Worm (Caenorhabditis elegans) whole organism, L4 larva: ENCODE measurements around the gene dpf-7.

ENCODE experiments used
- F26F4.8 ChIP-seq: fragments of 200-800 bp; sonication (Bioruptor generic); conservative IDR thresholded peaks from 2 replicates; pipeline ENCODE4 v1.3.6; 2022; ENCODE audit warnings: missing genetic modification characterization, missing compliant biosample characterization
- T20F7.1 ChIP-seq: fragments of 200-800 bp; sonication (Bioruptor generic); optimal IDR thresholded peaks from 2 replicates; lab custom pipeline; 2018; ENCODE audit warnings: mild to moderate bottlenecking, missing genetic modification characterization, missing compliant biosample characterization
- Y5F2A.4 ChIP-seq: fragments of 200-800 bp; sonication (Bioruptor generic); optimal IDR thresholded peaks from 2 replicates; lab custom pipeline; 2018; ENCODE audit warnings: mild to moderate bottlenecking, missing genetic modification characterization, missing compliant biosample characterization
- aha-1 ChIP-seq: fragments of 150-350 bp; peaks from one replicate; lab custom pipeline; 2014; ENCODE audit warnings: missing biosample characterization, missing genetic modification characterization
- aly-2 ChIP-seq: sonication (generic microtip); optimal IDR thresholded peaks from 2 replicates; lab custom pipeline; 2018; ENCODE audit warnings: missing biosample characterization, missing genetic modification characterization
- attf-4 ChIP-seq: sonication (generic microtip); optimal IDR thresholded peaks from 3 replicates; lab custom pipeline; 2017; ENCODE audit warnings: missing biosample characterization, missing genetic modification characterization
- ceh-20 ChIP-seq: fragments of 200-800 bp; sonication (Bioruptor generic); IDR thresholded peaks from 2 replicates; pipeline ENCODE4 v1.3.6; 2022; ENCODE audit warnings: missing genetic modification reagents, missing genetic modification characterization, missing compliant biosample characterization
- ceh-32 ChIP-seq: sonication (generic microtip); optimal IDR thresholded peaks from 2 replicates; lab custom pipeline; 2016; ENCODE audit warnings: mild to moderate bottlenecking, missing genetic modification characterization, missing compliant biosample characterization; ENCODE audit not compliant: poor library complexity
- ceh-44 ChIP-seq: fragments of 200-800 bp; sonication (Bioruptor generic); IDR thresholded peaks from 2 replicates; pipeline ENCODE4 v1.3.6; 2022; ENCODE audit warnings: missing genetic modification reagents, missing genetic modification characterization, missing compliant biosample characterization
- ceh-82 ChIP-seq: sonication (generic microtip); optimal IDR thresholded peaks from 2 replicates; lab custom pipeline; 2017; ENCODE audit warnings: missing biosample characterization, missing genetic modification characterization
- ces-1 ChIP-seq: fragments of 150-350 bp; sonication (generic microtip); optimal IDR thresholded peaks from 4 replicates; lab custom pipeline; 2014; ENCODE audit warnings: missing biosample characterization, missing genetic modification reagents, missing genetic modification characterization
- cey-2 ChIP-seq: sonication (generic microtip); optimal IDR thresholded peaks from 3 replicates; lab custom pipeline; 2017; ENCODE audit warnings: missing genetic modification characterization, mild to moderate bottlenecking, missing compliant biosample characterization, antibody characterized with exemption, borderline replicate concordance; ENCODE audit not compliant: insufficient read depth
- ctbp-1 ChIP-seq: fragments of 200-800 bp; sonication (Bioruptor generic); IDR thresholded peaks from 2 replicates; pipeline ENCODE4 v1.3.6; 2022; ENCODE audit warnings: missing genetic modification reagents, missing genetic modification characterization, missing compliant biosample characterization
- dmd-9 ChIP-seq: fragments of 200-800 bp; sonication (Bioruptor generic); IDR thresholded peaks from 2 replicates; pipeline ENCODE4 v1.3.6; 2022; ENCODE audit warnings: missing genetic modification reagents, missing genetic modification characterization, missing compliant biosample characterization
- dpl-1 ChIP-seq: fragments of 150-350 bp; optimal IDR thresholded peaks from 2 replicates; lab custom pipeline; 2014; ENCODE audit warnings: missing biosample characterization, missing genetic modification reagents, missing genetic modification characterization
- duxl-1 ChIP-seq: sonication (generic microtip); optimal IDR thresholded peaks from 2 replicates; lab custom pipeline; 2016; ENCODE audit warnings: mild to moderate bottlenecking, missing genetic modification characterization, moderate library complexity, missing compliant biosample characterization; ENCODE audit not compliant: poor library complexity
- egl-27 ChIP-seq: sonication (generic microtip); optimal IDR thresholded peaks from 3 replicates; lab custom pipeline; 2017; ENCODE audit warnings: missing biosample characterization, missing genetic modification reagents, missing genetic modification characterization
- gei-8 ChIP-seq: fragments of 200-800 bp; sonication (Bioruptor generic); optimal IDR thresholded peaks from 2 replicates; lab custom pipeline; 2018; ENCODE audit warnings: mild to moderate bottlenecking, missing genetic modification characterization, missing compliant biosample characterization
- hif-1 ChIP-seq, 2 experiments: sonication (generic microtip); optimal IDR thresholded peaks; 2 replicates each; lab custom pipeline; 2016 to 2017; ENCODE audit warnings: missing compliant biosample characterization in 2 of 2, missing genetic modification characterization in 2 of 2, missing genetic modification reagents in 2 of 2, missing genotype in 2 of 2, mild to moderate bottlenecking in 1 of 2
- hlh-11 ChIP-seq: fragments of 200-800 bp; sonication (Bioruptor generic); optimal IDR thresholded peaks from 2 replicates; lab custom pipeline; 2018; ENCODE audit warnings: mild to moderate bottlenecking, missing genetic modification characterization, missing compliant biosample characterization
- lin-29 ChIP-seq: fragments of 200-800 bp; sonication (Bioruptor generic); IDR thresholded peaks from 2 replicates; pipeline ENCODE4 v1.3.6; 2022; ENCODE audit warnings: missing genetic modification reagents, missing genetic modification characterization, missing compliant biosample characterization
- lin-38 ChIP-seq: fragments of 200-800 bp; sonication (Bioruptor generic); IDR thresholded peaks from 2 replicates; pipeline ENCODE4 v1.3.6; 2022; ENCODE audit warnings: missing genetic modification reagents, missing genetic modification characterization, missing compliant biosample characterization
- lin-39 ChIP-seq: fragments of 150-350 bp; optimal IDR thresholded peaks from 2 replicates; lab custom pipeline; 2014; ENCODE audit warnings: missing biosample characterization, missing genetic modification reagents, missing genetic modification characterization
- mes-2 ChIP-seq: sonication (generic microtip); optimal IDR thresholded peaks from 2 replicates; lab custom pipeline; 2016; ENCODE audit warnings: missing genotype, mild to moderate bottlenecking, missing genetic modification characterization, missing compliant biosample characterization; ENCODE audit not compliant: poor library complexity, severe bottlenecking
- nhr-102 ChIP-seq: sonication (generic microtip); optimal IDR thresholded peaks from 2 replicates; lab custom pipeline; 2016; ENCODE audit warnings: mild to moderate bottlenecking, missing genetic modification characterization, moderate library complexity, missing compliant biosample characterization
- nhr-25 ChIP-seq: sonication (generic microtip); optimal IDR thresholded peaks from 2 replicates; lab custom pipeline; 2017; ENCODE audit warnings: missing genetic modification characterization, mild to moderate bottlenecking, missing compliant biosample characterization, antibody characterized with exemption, moderate library complexity, borderline replicate concordance; ENCODE audit not compliant: insufficient read depth
- nhr-28 ChIP-seq: fragments of 150-350 bp; optimal IDR thresholded peaks from 2 replicates; lab custom pipeline; 2014; ENCODE audit warnings: missing biosample characterization, missing genetic modification characterization
- nhr-41 ChIP-seq: fragments of 200-800 bp; sonication (Bioruptor generic); IDR thresholded peaks from 2 replicates; pipeline ENCODE4 v1.3.6; 2022; ENCODE audit warnings: missing genetic modification reagents, missing genetic modification characterization, missing compliant biosample characterization
- pha-4 ChIP-seq, 2 experiments: fragments of 150-350 bp in 1 of 2; fragments of 200-800 bp in 1 of 2; sonication (Bioruptor generic) in 1 of 2; IDR thresholded peaks in 1 of 2; optimal IDR thresholded peaks in 1 of 2; 2 replicates each; pipeline versions ENCODE4 v1.3.6 to Lab custom; 2014 to 2022; ENCODE audit warnings: missing genetic modification characterization in 2 of 2, missing genetic modification reagents in 2 of 2, missing biosample characterization in 1 of 2, missing compliant biosample characterization in 1 of 2
- sdz-12 ChIP-seq: fragments of 200-800 bp; sonication (Bioruptor generic); optimal IDR thresholded peaks from 2 replicates; lab custom pipeline; 2018; ENCODE audit warnings: mild to moderate bottlenecking, missing genetic modification characterization, missing compliant biosample characterization
- set-16 ChIP-seq: fragments of 200-800 bp; sonication (Bioruptor generic); IDR thresholded peaks from 2 replicates; pipeline ENCODE4 v1.3.6; 2022; ENCODE audit warnings: missing genetic modification reagents, missing genetic modification characterization, missing compliant biosample characterization
- snpc-1.2 ChIP-seq: fragments of 200-800 bp; sonication (Bioruptor generic); IDR thresholded peaks from 2 replicates; pipeline ENCODE4 v1.3.6; 2022; ENCODE audit warnings: missing genetic modification reagents, missing genetic modification characterization, missing compliant biosample characterization
- spr-1 ChIP-seq: sonication (generic microtip); optimal IDR thresholded peaks from 2 replicates; lab custom pipeline; 2016; ENCODE audit warnings: mild to moderate bottlenecking, missing genetic modification characterization, missing compliant biosample characterization
- tra-1 ChIP-seq: fragments of 200-800 bp; sonication (Bioruptor generic); IDR thresholded peaks from 2 replicates; pipeline ENCODE4 v1.3.6; 2022; ENCODE audit warnings: missing genetic modification reagents, missing genetic modification characterization, missing compliant biosample characterization
- unc-39 ChIP-seq: sonication (generic microtip); optimal IDR thresholded peaks from 2 replicates; lab custom pipeline; 2017; ENCODE audit warnings: missing biosample characterization, missing genetic modification characterization
- unc-62 ChIP-seq, 3 experiments: fragments of 150-350 bp in 1 of 3; sonication (generic microtip); optimal IDR thresholded peaks in 2 of 3; peaks in 1 of 3; 1 replicate in 1 of 3; 2 replicates in 2 of 3; lab custom pipeline; 2014 to 2017; ENCODE audit warnings: missing biosample characterization in 3 of 3, missing genetic modification characterization in 3 of 3, missing genetic modification reagents in 3 of 3, missing genotype in 1 of 3
- zag-1 ChIP-seq: fragments of 150-350 bp; optimal IDR thresholded peaks from 2 replicates; lab custom pipeline; 2014; ENCODE audit warnings: missing biosample characterization, missing genetic modification characterization

dpf-7 gene

DNA sequence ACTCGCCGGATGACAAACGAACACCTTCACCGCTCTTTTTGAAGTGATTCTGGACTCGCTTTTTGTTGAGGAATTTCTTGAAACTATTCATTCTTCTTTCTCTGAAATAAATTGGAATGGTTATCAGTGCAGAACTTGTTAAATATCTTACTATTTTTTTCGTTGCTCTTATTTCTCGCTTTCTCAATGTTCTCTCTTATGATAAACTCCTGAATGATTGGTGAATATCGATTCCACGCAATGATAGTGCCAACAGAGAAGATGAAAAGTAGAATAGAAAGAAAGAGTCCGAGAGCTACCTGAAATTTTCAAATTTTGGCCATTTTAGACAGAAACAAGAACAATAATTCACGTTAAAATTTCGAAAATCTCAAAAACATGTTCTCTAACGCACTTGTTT lies 7.0 kb upstream of the dpf-7 start, which contains the start of gene ubxn-6:
Gene ubxn-6 (minus strand): TSS at position 101 of the 400 bp plus-strand sequence.
- TF ChIP-seq T20F7.1 (GFP tag; lab: Kevin White, UChicago), result no peak
- no peak for TF ChIP-seq ctbp-1 (GFP tag; lab: Robert Waterston, UW)
- no peak for TF ChIP-seq gei-8 (GFP tag; lab: Kevin White, UChicago)
- TF ChIP-seq dpl-1 (GFP tag; lab: Kevin White, UChicago), result no peak
- TF ChIP-seq set-16, result no peak
- no peak for TF ChIP-seq cey-2 (tag; lab: Kevin White, UChicago)
- TF ChIP-seq aly-2 (tag; lab: Kevin White, UChicago), result no peak
- TF ChIP-seq lin-29 (GFP tag; lab: Robert Waterston, UW), result no peak
- TF ChIP-seq nhr-41 (GFP tag; lab: Robert Waterston, UW), result no peak
- TF ChIP-seq duxl-1 (tag; lab: Kevin White, UChicago), result no peak
- no peak for TF ChIP-seq egl-27 (tag; lab: Kevin White, UChicago)
- no peak for TF ChIP-seq snpc-1.2
- TF ChIP-seq unc-39, result no peak

DNA sequence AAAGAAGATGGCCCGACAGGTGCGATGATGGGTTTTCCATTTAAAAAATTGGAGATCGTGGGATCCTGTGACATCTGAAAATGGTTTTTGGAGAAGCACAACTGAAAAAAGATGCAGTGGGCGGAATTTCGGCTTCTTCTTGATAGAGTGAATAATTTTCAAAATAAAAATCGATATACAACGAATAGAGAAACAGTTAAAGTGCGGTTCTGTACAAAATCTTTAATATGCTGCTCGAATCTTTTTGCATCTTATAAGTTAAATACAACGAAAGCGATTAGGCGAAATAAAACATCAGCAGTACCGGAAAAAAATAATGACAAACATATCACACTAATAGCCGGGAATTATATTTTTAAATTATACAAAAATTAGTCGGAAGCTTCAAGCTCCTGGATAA lies 4.8 kb upstream of the dpf-7 start, which contains the start of gene H06H21.11:
Gene H06H21.11 (minus strand): TSS at position 101 of the 400 bp plus-strand sequence.
- no peak for TF ChIP-seq ceh-82 (tag; lab: Kevin White, UChicago)
- no peak for TF ChIP-seq dpl-1 (GFP tag; lab: Kevin White, UChicago)
- TF ChIP-seq pha-4 (GFP tag; IDR thresholded peaks at IDR 0.05; lab: Robert Waterston, UW), result peak; percentile 37; the same call in 1 of the 2 replicates
- TF ChIP-seq pha-4 (tag; optimal IDR thresholded peaks at IDR 0.05; lab: Kevin White, UChicago), result no peak
- TF ChIP-seq nhr-102 (tag; lab: Kevin White, UChicago), result no peak
- TF ChIP-seq hlh-11 (tag; lab: Kevin White, UChicago), result no peak
- TF ChIP-seq egl-27 (tag; lab: Kevin White, UChicago), result no peak
- TF ChIP-seq F26F4.8 (GFP tag; lab: Robert Waterston, UW), result no peak
- TF ChIP-seq aha-1, result peak; percentile 25
- no peak for TF ChIP-seq Y5F2A.4 (GFP tag; lab: Kevin White, UChicago)
- no peak for TF ChIP-seq spr-1 (tag; lab: Kevin White, UChicago)
- no peak for TF ChIP-seq ces-1 (GFP tag; lab: Kevin White, UChicago)
- TF ChIP-seq lin-38 (GFP tag; lab: Robert Waterston, UW), result peak; percentile 35; the same call in 1 of the 2 replicates
- no peak for TF ChIP-seq ceh-32 (tag; lab: Kevin White, UChicago)

DNA sequence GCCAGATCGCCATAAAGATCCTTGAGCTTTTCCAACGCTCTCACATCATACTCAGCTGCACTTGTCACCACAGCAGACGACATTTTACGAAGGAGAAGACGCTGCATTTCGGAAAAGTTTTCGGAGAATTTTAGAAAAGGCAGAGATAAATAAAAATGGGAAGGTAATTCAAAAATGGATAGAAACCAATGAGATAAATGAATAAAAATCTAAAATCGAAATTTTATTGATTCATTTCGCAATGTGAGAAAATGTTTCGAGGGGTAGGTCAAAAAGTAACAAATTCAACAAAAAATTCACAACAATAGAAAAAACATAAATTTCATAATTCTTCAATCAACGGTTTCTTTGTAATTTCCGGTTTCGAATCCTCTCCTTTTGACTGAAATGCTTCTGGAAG lies 4.1 kb upstream of the dpf-7 start, which contains the start of gene dpf-5:
Gene dpf-5 (minus strand): TSS at position 101 of the 400 bp plus-strand sequence.
- TF ChIP-seq dmd-9 (GFP tag; lab: Robert Waterston, UW) (no peak), ceh-44 (GFP tag; lab: Robert Waterston, UW) (no peak), lin-29 (GFP tag; lab: Robert Waterston, UW) (no peak), zag-1 (no peak), tra-1 (GFP tag; lab: Robert Waterston, UW) (no peak), nhr-28 (tag; lab: Kevin White, UChicago) (no peak), lin-39 (tag; lab: Kevin White, UChicago) (no peak), mes-2 (tag; lab: Kevin White, UChicago) (no peak), hlh-11 (tag; lab: Kevin White, UChicago) (no peak), ceh-32 (tag; lab: Kevin White, UChicago) (no peak), nhr-25 (no peak), attf-4 (tag; lab: Kevin White, UChicago) (no peak), ceh-20 (GFP tag; lab: Robert Waterston, UW) (no peak), unc-62 (GFP tag; optimal IDR thresholded peaks at IDR 0.05 in 1 of 2; lab: Kevin White, UChicago) (no peak), unc-62 (tag; optimal IDR thresholded peaks at IDR 0.05; lab: Kevin White, UChicago) (no peak), sdz-12 (GFP tag; lab: Kevin White, UChicago) (no peak), duxl-1 (tag; lab: Kevin White, UChicago) (no peak), hif-1 (tag; optimal IDR thresholded peaks at IDR 0.05; lab: Kevin White, UChicago) (no peak)
- TF ChIP-seq, all 104 proteins: peak for 0
